Fruit fly (Drosophila melanogaster) whole organism, pupa: ENCODE measurements around the gene Acsx1L.

Experiments used
- CG10348 ChIP-seq: fragments of 200-800 bp; sonication (Bioruptor generic); IDR thresholded peaks from 2 replicates; pipeline ENCODE4 v1.3.6; 2022; ENCODE audit warnings: missing biosample characterization, missing genetic modification characterization
- CG12605 ChIP-seq: fragments of 200-800 bp; sonication (Bioruptor generic); IDR thresholded peaks from 2 replicates; pipeline ENCODE4 v1.3.6; 2022; ENCODE audit warnings: missing biosample characterization, missing genetic modification characterization
- CG14655 ChIP-seq: fragments of 200-800 bp; sonication (Bioruptor generic); optimal IDR thresholded peaks from 3 replicates; lab custom pipeline; 2017; ENCODE audit warnings: mild to moderate bottlenecking, missing biosample characterization, missing genetic modification reagents, missing genetic modification characterization
- CG17806 ChIP-seq: fragments of 200-800 bp; sonication (Bioruptor generic); optimal IDR thresholded peaks from 2 replicates; lab custom pipeline; 2018; ENCODE audit warnings: missing biosample characterization, mild to moderate bottlenecking, missing genetic modification characterization, moderate library complexity
- CG34367 ChIP-seq: fragments of 200-800 bp; sonication (Bioruptor generic); optimal IDR thresholded peaks from 2 replicates; lab custom pipeline; 2018; ENCODE audit warnings: missing biosample characterization, mild to moderate bottlenecking, missing genetic modification characterization
- CG8159 ChIP-seq: fragments of 200-800 bp; sonication (Bioruptor generic); optimal IDR thresholded peaks from 3 replicates; lab custom pipeline; 2018; ENCODE audit warnings: missing biosample characterization, mild to moderate bottlenecking, missing genetic modification characterization, moderate library complexity
- CG8301 ChIP-seq: fragments of 200-800 bp; sonication (Bioruptor generic); optimal IDR thresholded peaks from 2 replicates; lab custom pipeline; 2018; ENCODE audit warnings: missing biosample characterization, mild to moderate bottlenecking, missing genetic modification characterization
- CG9948 ChIP-seq: fragments of 200-800 bp; sonication (Bioruptor generic); optimal IDR thresholded peaks from 2 replicates; lab custom pipeline; 2018; ENCODE audit warnings: missing biosample characterization, mild to moderate bottlenecking, missing genetic modification characterization, moderate library complexity
- Ets98B ChIP-seq: fragments of 200-800 bp; sonication (Bioruptor generic); IDR thresholded peaks from 2 replicates; pipeline ENCODE4 v1.3.6; 2022; ENCODE audit warnings: missing biosample characterization, missing genetic modification characterization
- Pif1A ChIP-seq: fragments of 200-800 bp; sonication (Bioruptor generic); optimal IDR thresholded peaks from 3 replicates; lab custom pipeline; 2016; ENCODE audit warnings: missing biosample characterization, missing genetic modification characterization
- Pif1B ChIP-seq: fragments of 200-800 bp; sonication (Bioruptor generic); optimal IDR thresholded peaks from 3 replicates; lab custom pipeline; 2016; ENCODE audit warnings: missing biosample characterization, missing genetic modification characterization
- Snoo ChIP-seq: fragments of 200-800 bp; sonication (Bioruptor generic); optimal IDR thresholded peaks from 3 replicates; lab custom pipeline; 2017; ENCODE audit warnings: missing biosample characterization, mild to moderate bottlenecking, missing genetic modification characterization, inconsistent platforms
- rn ChIP-seq: fragments of 200-800 bp; sonication (Bioruptor generic); IDR thresholded peaks from 2 replicates; pipeline ENCODE4 v1.3.6; 2022; ENCODE audit warnings: missing biosample characterization, missing genetic modification characterization

dm6 chr3R:19813217-19813616 lies 40.2 kb upstream of the Acsx1L start:
- no peak for TF ChIP-seq CG12605 (GFP tag; lab: Robert Waterston, UW)
- no peak for TF ChIP-seq CG10348 (GFP tag; lab: Robert Waterston, UW)
- no peak for TF ChIP-seq Ets98B
- no peak for TF ChIP-seq rn (GFP tag; lab: Robert Waterston, UW)
- no peak for TF ChIP-seq CG34367 (tag; lab: Kevin White, UChicago)
- TF ChIP-seq Pif1B (GFP tag; lab: Kevin White, UChicago), result no peak
- no peak for TF ChIP-seq Snoo (tag; lab: Kevin White, UChicago)
- TF ChIP-seq CG17806 (tag; lab: Kevin White, UChicago), result no peak
- no peak for TF ChIP-seq CG14655 (GFP tag; lab: Kevin White, UChicago)
- no peak for TF ChIP-seq CG8159 (tag; lab: Kevin White, UChicago)
- no peak for TF ChIP-seq CG8301
- TF ChIP-seq Pif1A (GFP tag; lab: Kevin White, UChicago), result no peak
- TF ChIP-seq CG9948 (tag; lab: Kevin White, UChicago), result no peak
